Fruit fly (Drosophila melanogaster) Kc167 (cell line): ENCODE data around the gene CG3739.

ENCODE experiments used
- Myc ChIP-seq: fragments of >200 bp; optimal IDR thresholded peaks from 2 replicates; lab custom pipeline; 2017; ENCODE audit warnings: missing external identifiers
- Sin3A ChIP-seq: fragments of >200 bp; optimal IDR thresholded peaks from 2 replicates; lab custom pipeline; 2018; ENCODE audit warnings: missing external identifiers
- h ChIP-seq: fragments of >200 bp; optimal IDR thresholded peaks from 3 replicates; lab custom pipeline; 2018; ENCODE audit warnings: missing external identifiers
- insv ChIP-seq: fragments of >200 bp; optimal IDR thresholded peaks from 3 replicates; lab custom pipeline; 2018; ENCODE audit warnings: missing external identifiers
- psq ChIP-seq: fragments of >200 bp; optimal IDR thresholded peaks from 2 replicates; lab custom pipeline; 2017; ENCODE audit warnings: missing external identifiers
- ttk ChIP-seq: sonication (Bioruptor generic); optimal IDR thresholded peaks from 2 replicates; lab custom pipeline; 2017; ENCODE audit warnings: missing external identifiers

DNA sequence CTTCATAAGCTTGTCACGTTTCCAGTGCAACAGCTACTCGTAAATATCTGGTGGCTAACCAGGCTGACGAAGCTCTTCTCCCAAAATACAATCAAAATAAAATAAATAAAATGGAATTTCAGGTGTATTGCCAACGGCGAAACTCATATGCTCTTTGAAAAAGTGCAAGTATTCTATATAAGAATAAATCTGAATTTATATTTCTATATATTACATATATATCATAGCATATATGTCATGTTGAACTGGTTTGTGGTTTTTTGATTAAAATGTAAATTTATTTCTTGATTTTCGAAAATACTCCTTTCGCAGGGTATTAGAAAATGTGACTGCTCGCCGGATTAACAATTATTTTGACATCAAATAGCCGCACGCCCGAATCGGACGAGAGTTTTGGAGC, 45.5 kb upstream of the CG3739 start:
- TF ChIP-seq h (lab: Kevin White, UChicago), result no peak
- TF ChIP-seq insv (lab: Kevin White, UChicago), result no peak
- TF ChIP-seq psq (lab: Kevin White, UChicago), result no peak
- TF ChIP-seq Sin3A (lab: Kevin White, UChicago), result no peak
- TF ChIP-seq ttk (lab: Kevin White, UChicago), result no peak
- TF ChIP-seq Myc (lab: Kevin White, UChicago), result no peak
